Fruit fly (Drosophila melanogaster): ENCODE data around the gene CG13308.

CG13308 gene

DNA sequence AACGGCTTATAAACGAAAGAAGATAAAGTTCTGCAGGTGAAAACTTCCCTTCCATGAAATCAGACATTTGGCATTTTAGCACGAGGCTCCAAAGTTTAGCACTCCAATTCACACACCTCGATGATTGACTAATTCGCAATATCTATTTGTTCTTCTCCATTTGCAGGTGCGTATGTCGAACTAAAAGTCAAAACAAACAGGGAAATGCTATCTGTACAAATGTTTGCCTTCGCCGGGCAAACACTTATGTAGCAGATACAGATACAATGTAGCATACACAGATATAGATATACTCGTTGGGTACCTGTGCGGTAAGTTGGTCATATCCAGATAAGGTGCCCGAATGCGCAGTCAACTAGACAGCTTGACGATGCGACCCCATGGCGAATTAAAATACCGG, 26.5 kb downstream of the CG13308 start (continued):
- TF ChIP-seq CG14014 (GFP tag; IDR thresholded peaks at IDR 0.05) (no peak), nom (GFP tag; optimal IDR thresholded peaks at IDR 0.05) (no peak), CG30020 (tag; optimal IDR thresholded peaks at IDR 0.05) (no peak), ase (GFP tag; IDR thresholded peaks at IDR 0.05) (no peak), ftz-f1 (GFP tag; optimal IDR thresholded peaks at IDR 0.05) (no peak), otp (GFP tag; IDR thresholded peaks at IDR 0.05) (0 out of 3 replicates have a peak, but pooled peaks have one; percentile 18), CG11723 (GFP tag; optimal IDR thresholded peaks at IDR 0.05) (no peak), kni (GFP tag; optimal IDR thresholded peaks at IDR 0.05) (no peak), Fer1 (GFP tag; optimal IDR thresholded peaks at IDR 0.05) (peak; percentile 20), CG10274 (GFP tag; optimal IDR thresholded peaks at IDR 0.05) (no peak), ara (GFP tag; IDR thresholded peaks at IDR 0.05) (no peak), Nf-YA (GFP tag; IDR thresholded peaks at IDR 0.05) (no peak), CG12299 (tag; optimal IDR thresholded peaks at IDR 0.05) (no peak), bcd (GFP tag; optimal IDR thresholded peaks at IDR 0.05) (no peak), twi (tag; optimal IDR thresholded peaks at IDR 0.05) (peak; percentile 21), CG1233 (GFP tag; optimal IDR thresholded peaks at IDR 0.05) (peak; percentile 39), stc (GFP tag; IDR thresholded peaks at IDR 0.05) (no peak), CG17385 (GFP tag; optimal IDR thresholded peaks at IDR 0.05) (no peak), CG10209 (GFP tag; optimal IDR thresholded peaks at IDR 0.05) (peak; percentile 41), Ravus (GFP tag; IDR thresholded peaks at IDR 0.05) (no peak), kah (GFP tag; optimal IDR thresholded peaks at IDR 0.05) (no peak), Nf-YC (tag; optimal IDR thresholded peaks at IDR 0.05) (no peak), lola (GFP tag; optimal IDR thresholded peaks at IDR 0.05) (peak in 1 of 3 experiments; percentile 14), CG34376 (GFP tag; optimal IDR thresholded peaks at IDR 0.05) (no peak), Hr39 (optimal IDR thresholded peaks at IDR 0.05) (no peak), CG10543 (GFP tag; optimal IDR thresholded peaks at IDR 0.05) (no peak), CG2202 (tag; optimal IDR thresholded peaks at IDR 0.05) (peak; percentile 65), phol (tag; optimal IDR thresholded peaks at IDR 0.05) (no peak), CG7839 (tag; optimal IDR thresholded peaks at IDR 0.05) (no peak), rib (GFP tag; IDR thresholded peaks at IDR 0.05) (no peak), H2.0 (GFP tag; IDR thresholded peaks at IDR 0.05) (no peak), CG6813 (GFP tag; optimal IDR thresholded peaks at IDR 0.05) (peak; percentile 70), ind (GFP tag; optimal IDR thresholded peaks at IDR 0.05) (no peak), Opbp (GFP tag; IDR thresholded peaks at IDR 0.05; ENCODE audit: partially characterized antibody) (no peak), lmd (GFP tag; IDR thresholded peaks at IDR 0.05) (no peak), E2f2 (GFP tag; IDR thresholded peaks at IDR 0.05) (peak; percentile 28; the same call in 1 of the 2 replicates), Antp (GFP tag; optimal IDR thresholded peaks at IDR 0.05) (no peak), CG8924 (tag; optimal IDR thresholded peaks at IDR 0.05) (peak; percentile 34), CG13296 (GFP tag; optimal IDR thresholded peaks at IDR 0.05) (no peak), CG10654 (GFP tag; optimal IDR thresholded peaks at IDR 0.05) (no peak), CG9609 (GFP tag; optimal IDR thresholded peaks at IDR 0.05) (no peak), B-H1 (GFP tag; IDR thresholded peaks at IDR 0.05) (no peak), z (GFP tag; IDR thresholded peaks at IDR 0.05) (no peak), Lpt (GFP tag; optimal IDR thresholded peaks at IDR 0.05) (no peak), CG12104 (GFP tag; optimal IDR thresholded peaks at IDR 0.05) (no peak), CG15073 (GFP tag; optimal IDR thresholded peaks at IDR 0.05) (no peak), bsh (GFP tag; optimal IDR thresholded peaks at IDR 0.05) (peak in 1 of 2 experiments; percentile 14), row (GFP tag; IDR thresholded peaks at IDR 0.05) (no peak), vfl (GFP tag; optimal IDR thresholded peaks at IDR 0.05) (no peak), Abd-B (GFP tag; optimal IDR thresholded peaks at IDR 0.05) (no peak), CG43689 (GFP tag; IDR thresholded peaks at IDR 0.05) (no peak), Ssrp (tag; optimal IDR thresholded peaks at IDR 0.05) (no peak)
